Worm (Caenorhabditis elegans): ENCODE data around the gene dyf-17.

dyf-17 gene

DNA sequence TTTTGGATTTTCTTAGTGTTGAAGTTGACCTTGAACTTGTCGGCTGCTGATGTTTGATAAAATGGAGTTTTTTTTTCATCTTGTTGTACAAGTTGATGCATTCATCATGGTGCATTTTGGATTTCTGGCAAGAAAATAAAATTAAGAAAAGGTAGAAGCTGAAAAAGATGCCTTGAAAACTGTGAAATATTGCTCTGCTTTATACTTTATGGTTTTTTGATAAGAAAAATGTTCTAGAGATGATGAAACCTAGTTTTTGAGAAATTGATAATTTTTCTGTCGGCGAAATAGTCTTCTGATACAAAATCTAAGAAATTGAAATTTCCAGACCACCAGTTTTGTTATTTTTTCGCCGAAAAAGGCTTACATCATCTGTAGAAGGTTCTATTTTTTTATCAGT, 25.0 kb downstream of the dyf-17 start, which contains the start of gene Y39B6A.69:
Gene Y39B6A.69 (minus strand): TSS at position 101 of the 400 bp plus-strand sequence.
- TF ChIP-seq lin-13 (GFP tag; optimal IDR thresholded peaks at IDR 0.05) (no peak), F16B12.6 (tag; optimal IDR thresholded peaks at IDR 0.05) (no peak), lin-35 (GFP tag; optimal IDR thresholded peaks at IDR 0.05) (no peak), fos-1 (tag; optimal IDR thresholded peaks at IDR 0.05) (no peak), sox-4 (tag; optimal IDR thresholded peaks at IDR 0.05) (no peak), ceh-63 (GFP tag; optimal IDR thresholded peaks at IDR 0.05) (no peak), dsc-1 (tag; optimal IDR thresholded peaks at IDR 0.05) (no peak), grh-1 (GFP tag; IDR thresholded peaks at IDR 0.05) (no peak), ceh-8 (GFP tag; optimal IDR thresholded peaks at IDR 0.05) (no peak), C16A3.4 (tag; optimal IDR thresholded peaks at IDR 0.05) (no peak), hlh-17 (GFP tag; optimal IDR thresholded peaks at IDR 0.05; ENCODE audit: borderline replicate concordance) (no peak), dpl-1 (GFP tag; optimal IDR thresholded peaks at IDR 0.05) (no peak), elt-3 (tag; optimal IDR thresholded peaks at IDR 0.05) (no peak), snu-23 (GFP tag; optimal IDR thresholded peaks at IDR 0.05) (no peak)

DNA sequence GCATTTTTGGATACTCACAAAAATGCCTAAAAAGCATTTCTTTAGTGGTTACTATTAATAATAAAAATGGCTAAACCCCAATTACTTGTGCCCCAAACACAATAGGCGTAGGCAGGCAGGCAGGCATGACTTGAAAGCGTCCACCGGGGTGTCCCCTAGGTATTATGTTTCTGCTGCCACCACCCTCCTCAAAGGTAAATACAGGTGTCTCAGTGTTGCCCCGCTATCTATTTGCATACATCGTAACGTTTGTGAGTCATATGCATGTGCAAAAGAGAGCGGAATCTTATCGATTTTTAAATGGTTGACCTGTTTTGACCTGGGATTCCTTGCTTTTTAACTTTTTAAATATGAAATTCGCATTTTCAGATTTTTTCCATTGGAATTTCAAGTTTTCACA, 25.9 kb downstream of the dyf-17 start:
- no peak for TF ChIP-seq aly-2 (tag; optimal IDR thresholded peaks at IDR 0.05)
- no peak for TF ChIP-seq mab-9 (GFP tag; IDR thresholded peaks at IDR 0.05)
- no peak for TF ChIP-seq ama-1 (optimal IDR thresholded peaks at IDR 0.05)
- TF ChIP-seq nhr-77 (tag; optimal IDR thresholded peaks at IDR 0.05), result no peak
- no peak for TF ChIP-seq elt-2 (tag; optimal IDR thresholded peaks at IDR 0.05)
- TF ChIP-seq xbp-1 (tag; optimal IDR thresholded peaks at IDR 0.05), result no peak
- TF ChIP-seq ceh-63 (GFP tag; optimal IDR thresholded peaks at IDR 0.05), result no peak
- TF ChIP-seq F16B12.6 (tag; optimal IDR thresholded peaks at IDR 0.05), result no peak
- TF ChIP-seq efl-3 (GFP tag; optimal IDR thresholded peaks at IDR 0.05), result no peak
- no peak for TF ChIP-seq ceh-8 (GFP tag; optimal IDR thresholded peaks at IDR 0.05)
- no peak for TF ChIP-seq unc-86 (tag; optimal IDR thresholded peaks at IDR 0.05)
- no peak for TF ChIP-seq lin-39 (tag; optimal IDR thresholded peaks at IDR 0.05)

DNA sequence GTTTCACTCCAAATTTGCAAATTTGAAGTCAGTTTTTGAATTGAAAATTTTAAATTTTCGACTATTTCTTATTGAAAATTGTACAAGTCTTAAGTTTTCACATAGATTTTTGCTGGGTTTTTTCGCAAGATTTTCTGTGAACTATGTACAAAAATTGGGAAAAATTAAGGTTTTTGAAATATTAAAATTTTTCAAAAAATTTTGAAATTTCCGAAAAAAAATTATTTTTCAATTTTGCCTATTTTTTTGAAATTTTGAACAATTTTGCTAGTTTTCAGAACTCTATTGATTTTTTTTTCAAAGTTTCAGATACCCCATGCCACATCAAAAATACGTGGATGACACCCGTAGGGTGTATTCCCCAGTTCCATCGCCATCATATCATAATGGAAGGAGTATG, 26.5 kb downstream of the dyf-17 start, which contains the start of gene tsp-13:
Gene tsp-13 (plus strand): TSS at position 301 of the 400 bp plus-strand sequence.
- TF ChIP-seq fkh-4 (tag; optimal IDR thresholded peaks at IDR 0.05; ENCODE audit: borderline replicate concordance), result no peak
- no peak for TF ChIP-seq nhr-77 (tag; optimal IDR thresholded peaks at IDR 0.05)
- TF ChIP-seq sup-37 (GFP tag; optimal IDR thresholded peaks at IDR 0.05), result no peak
- TF ChIP-seq dpl-1 (GFP tag; optimal IDR thresholded peaks at IDR 0.05), result no peak
- TF ChIP-seq alr-1 (tag; optimal IDR thresholded peaks at IDR 0.05; ENCODE audit: borderline replicate concordance), result no peak
- no peak for TF ChIP-seq lin-14 (GFP tag; optimal IDR thresholded peaks at IDR 0.05)
- TF ChIP-seq ama-1 (optimal IDR thresholded peaks at IDR 0.05), result no peak
- no peak for TF ChIP-seq rnt-1 (tag; optimal IDR thresholded peaks at IDR 0.05)
- no peak for TF ChIP-seq pag-3 (tag; optimal IDR thresholded peaks at IDR 0.05; ENCODE audit: borderline replicate concordance, insufficient read depth)
- TF ChIP-seq hpl-2 (GFP tag; optimal IDR thresholded peaks at IDR 0.05), result no peak
- TF ChIP-seq hlh-17 (GFP tag; optimal IDR thresholded peaks at IDR 0.05; ENCODE audit: borderline replicate concordance), result no peak
- no peak for TF ChIP-seq nhr-90 (tag; optimal IDR thresholded peaks at IDR 0.05; ENCODE audit: poor library complexity)
- TF ChIP-seq jun-1 (tag; optimal IDR thresholded peaks at IDR 0.05), result no peak

DNA sequence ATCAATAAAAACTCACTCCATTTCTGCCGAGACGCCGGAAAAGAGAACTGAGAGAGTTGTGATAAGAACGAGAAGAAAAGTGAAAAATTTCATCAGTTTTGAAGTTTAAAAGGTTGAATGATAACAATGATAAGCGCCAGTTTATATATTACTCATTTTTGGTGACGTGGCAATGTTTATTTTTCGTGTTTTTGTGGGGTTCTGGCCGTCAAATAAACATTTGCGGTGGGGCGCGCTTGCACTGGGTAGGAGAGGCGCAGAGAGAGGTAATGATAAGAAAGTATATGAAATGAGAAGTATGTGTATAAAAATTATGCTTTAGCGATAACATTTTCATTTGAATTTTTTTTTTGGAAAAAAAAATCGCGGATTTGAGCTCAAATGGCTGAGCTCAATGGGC, 31.3 kb downstream of the dyf-17 start, which contains the start of gene Y39B6A.5:
Gene Y39B6A.5 (minus strand): TSS at position 214 of the 400 bp plus-strand sequence.
- TF ChIP-seq efl-1 (optimal IDR thresholded peaks at IDR 0.05), result no peak
- peak; percentile 1 to 38 for TF ChIP-seq efl-1 (GFP tag; optimal IDR thresholded peaks at IDR 0.05 in 1 of 2)
- no peak for TF ChIP-seq zag-1 (tag; optimal IDR thresholded peaks at IDR 0.05)
- TF ChIP-seq hlh-17 (GFP tag; optimal IDR thresholded peaks at IDR 0.05; ENCODE audit: borderline replicate concordance), result no peak
- TF ChIP-seq irx-1 (tag; optimal IDR thresholded peaks at IDR 0.05), result peak; percentile 37
- no peak for TF ChIP-seq unc-86 (tag; optimal IDR thresholded peaks at IDR 0.05)
- TF ChIP-seq pag-3 (tag; optimal IDR thresholded peaks at IDR 0.05; ENCODE audit: borderline replicate concordance, insufficient read depth), result no peak
- TF ChIP-seq nhr-76 (tag; optimal IDR thresholded peaks at IDR 0.05), result no peak
- peak in 1 of 2 experiments; percentile 69 for TF ChIP-seq lin-35 (GFP tag; optimal IDR thresholded peaks at IDR 0.05)
- TF ChIP-seq nhr-84 (tag; optimal IDR thresholded peaks at IDR 0.05), result no peak
- peak; percentile 4 to 25 for TF ChIP-seq lsy-2 (tag; optimal IDR thresholded peaks at IDR 0.05)
- no peak for TF ChIP-seq ztf-4 (tag; optimal IDR thresholded peaks at IDR 0.05)
- no peak for TF ChIP-seq nhr-12 (tag; optimal IDR thresholded peaks at IDR 0.05)
- TF ChIP-seq nhr-47 (tag; optimal IDR thresholded peaks at IDR 0.05), result no peak
- peak in 1 of 2 experiments; percentile 57 for TF ChIP-seq mdl-1 (tag; optimal IDR thresholded peaks at IDR 0.05)
- TF ChIP-seq snpc-4 (tag; optimal IDR thresholded peaks at IDR 0.05), result no peak
- no peak for TF ChIP-seq nhr-28 (tag; optimal IDR thresholded peaks at IDR 0.05)
- no peak for TF ChIP-seq grh-1 (GFP tag; IDR thresholded peaks at IDR 0.05)
- peak; percentile 71 for TF ChIP-seq nhr-90 (tag; optimal IDR thresholded peaks at IDR 0.05; ENCODE audit: poor library complexity)
- no peak for TF ChIP-seq fos-1 (tag; optimal IDR thresholded peaks at IDR 0.05)
- no peak for TF ChIP-seq lin-39 (tag; optimal IDR thresholded peaks at IDR 0.05)
- TF ChIP-seq egl-27 (tag; optimal IDR thresholded peaks at IDR 0.05), result no peak

All from whole organism, L1 larva.